Worm (Caenorhabditis elegans): ENCODE measurements around the gene F38E9.1.

DNA sequence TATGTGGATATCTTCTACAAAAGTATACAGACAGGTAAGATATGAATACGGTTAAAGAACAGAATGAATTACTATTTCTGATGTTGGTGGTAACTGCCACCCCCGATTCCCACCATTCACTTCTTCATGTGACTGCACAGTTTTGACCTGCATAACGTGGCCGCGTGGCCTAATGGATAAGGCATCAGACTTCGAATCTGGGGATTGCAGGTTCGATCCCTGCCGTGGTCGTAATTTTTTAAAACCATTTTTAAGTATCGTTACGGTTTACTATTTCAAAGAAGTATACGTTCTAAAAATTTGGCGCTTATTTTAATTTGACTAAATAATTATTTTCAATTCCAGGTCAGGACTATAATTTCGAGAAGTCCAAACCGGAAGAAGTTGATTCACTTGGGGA is 9.5 kb upstream of the F38E9.1 start:
- TF ChIP-seq pqm-1 (tag; optimal IDR thresholded peaks at IDR 0.05) (no peak), nhr-237 (tag; optimal IDR thresholded peaks at IDR 0.05) (no peak), nhr-20 (tag; optimal IDR thresholded peaks at IDR 0.05) (no peak), nhr-84 (tag; optimal IDR thresholded peaks at IDR 0.05) (no peak), tbx-2 (tag; optimal IDR thresholded peaks at IDR 0.05) (no peak), unc-62 (GFP tag; optimal IDR thresholded peaks at IDR 0.05) (no peak), ceh-82 (tag; optimal IDR thresholded peaks at IDR 0.05) (no peak), lsy-2 (tag; optimal IDR thresholded peaks at IDR 0.05) (no peak), lin-13 (GFP tag; optimal IDR thresholded peaks at IDR 0.05) (no peak), lin-39 (tag; optimal IDR thresholded peaks at IDR 0.05) (no peak), ztf-11 (tag; optimal IDR thresholded peaks at IDR 0.05) (no peak), irx-1 (tag; optimal IDR thresholded peaks at IDR 0.05) (no peak), ces-1 (GFP tag; optimal IDR thresholded peaks at IDR 0.05) (no peak)
